Worm (Caenorhabditis elegans): ENCODE measurements around the gene M03A1.3.
A peak's percentile ranks its signal among the peaks of the same experiment; 100 is the strongest.

M03A1.3 gene

ce11 chrII:4566237-4566636 is 8.7 kb downstream of the M03A1.3 start:
- TF ChIP-seq nhr-28 (tag; optimal IDR thresholded peaks at IDR 0.05) (no peak), egl-5 (tag; optimal IDR thresholded peaks at IDR 0.05) (no peak), tbx-2 (tag; optimal IDR thresholded peaks at IDR 0.05) (no peak), nhr-25 (tag; optimal IDR thresholded peaks at IDR 0.05) (no peak), fos-1 (tag; optimal IDR thresholded peaks at IDR 0.05) (no peak), nhr-67 (tag; optimal IDR thresholded peaks at IDR 0.05) (no peak), skn-1 (tag; optimal IDR thresholded peaks at IDR 0.05) (no peak), jun-1 (tag; optimal IDR thresholded peaks at IDR 0.05) (no peak), unc-62 (GFP tag; optimal IDR thresholded peaks at IDR 0.05) (no peak), daf-12 (tag; optimal IDR thresholded peaks at IDR 0.05) (no peak), ZK546.5 (tag; optimal IDR thresholded peaks at IDR 0.05) (no peak)

ce11 chrII:4571112-4571511 is 13.5 kb downstream of the M03A1.3 start:
- TF ChIP-seq unc-39 (tag; optimal IDR thresholded peaks at IDR 0.05) (no peak), elt-1 (tag; optimal IDR thresholded peaks at IDR 0.05) (no peak), nhr-237 (tag; optimal IDR thresholded peaks at IDR 0.05) (no peak), nfya-1 (tag; optimal IDR thresholded peaks at IDR 0.05; ENCODE audit: insufficient read depth) (peak; percentile 8), nhr-43 (tag; optimal IDR thresholded peaks at IDR 0.05; ENCODE audit: poor library complexity, severe bottlenecking) (no peak), hmg-11 (tag; optimal IDR thresholded peaks at IDR 0.05) (peak; percentile 60), R02D3.7 (tag; optimal IDR thresholded peaks at IDR 0.05) (no peak), lin-39 (tag; optimal IDR thresholded peaks at IDR 0.05) (peak; percentile 18), ceh-82 (tag; optimal IDR thresholded peaks at IDR 0.05) (no peak)

DNA sequence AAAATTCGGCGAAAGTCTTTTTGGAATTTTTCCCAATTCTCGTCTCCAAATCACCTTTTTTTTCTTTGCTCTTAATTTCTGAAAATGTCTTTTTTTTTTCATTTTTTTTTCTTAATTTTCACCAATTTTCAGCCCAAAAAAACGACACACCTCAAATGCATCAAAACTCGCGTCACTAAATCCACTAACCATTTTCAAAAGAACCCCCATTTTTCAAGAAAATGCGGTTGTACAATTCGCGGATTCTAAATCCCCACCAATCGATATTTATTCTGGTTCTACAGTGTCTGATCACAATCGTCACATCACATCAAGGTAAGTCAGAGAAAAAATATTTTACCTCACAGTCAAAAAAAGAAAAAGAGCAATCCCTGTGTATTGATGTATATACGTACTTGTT is 14.3 kb downstream of the M03A1.3 start, which contains the start of gene vab-1:
Gene vab-1, plus strand, starts transcription at position 133 of the 400 bp plus-strand sequence.
- TF ChIP-seq lin-15B (tag; optimal IDR thresholded peaks at IDR 0.05) (no peak), mdl-1 (tag; optimal IDR thresholded peaks at IDR 0.05) (no peak), tbx-2 (tag; optimal IDR thresholded peaks at IDR 0.05) (no peak), pqm-1 (tag; optimal IDR thresholded peaks at IDR 0.05) (no peak), lin-39 (tag; optimal IDR thresholded peaks at IDR 0.05) (no peak), hmg-11 (tag; optimal IDR thresholded peaks at IDR 0.05) (no peak)

DNA sequence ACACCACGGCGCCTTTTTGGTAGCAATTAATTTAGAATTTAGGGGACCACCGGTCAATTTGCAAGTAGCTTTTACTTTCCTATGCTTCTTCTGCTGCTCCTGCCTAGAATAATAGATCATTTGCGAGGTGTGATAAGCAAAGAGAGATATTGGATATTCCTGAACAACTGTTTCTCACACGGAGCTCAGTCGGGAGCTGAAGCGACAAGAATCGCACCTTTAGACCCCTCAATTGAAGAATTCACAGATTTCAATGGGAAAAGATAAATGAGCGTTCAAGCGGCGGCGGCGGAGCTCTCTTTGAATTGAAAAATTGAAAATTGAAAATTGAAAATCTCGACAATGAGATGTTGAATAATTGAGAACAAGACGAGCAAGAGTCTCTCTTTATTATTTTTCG is 15.0 kb downstream of the M03A1.3 start:
- TF ChIP-seq ZK546.5 (tag; optimal IDR thresholded peaks at IDR 0.05) (no peak), daf-12 (tag; optimal IDR thresholded peaks at IDR 0.05) (no peak), jun-1 (tag; optimal IDR thresholded peaks at IDR 0.05) (no peak)

DNA sequence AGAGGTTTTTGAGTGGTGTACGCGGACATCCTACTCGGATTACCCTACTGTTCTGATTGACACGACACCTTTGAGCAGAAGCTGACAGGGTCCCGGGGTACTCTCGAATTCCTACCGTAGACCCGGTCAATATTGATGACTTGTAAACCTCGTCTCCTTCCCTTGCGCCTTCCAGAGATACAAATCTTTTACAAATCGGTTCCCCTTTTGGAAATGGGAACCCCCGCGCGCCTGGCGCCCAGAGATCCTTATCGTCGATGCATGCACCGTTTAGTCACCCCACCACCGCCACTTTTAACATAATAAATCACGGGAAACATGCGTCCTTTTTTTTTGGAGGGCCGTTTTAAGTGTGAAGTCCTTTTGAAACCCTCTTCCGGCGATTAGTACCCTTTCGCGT is 15.5 kb downstream of the M03A1.3 start:
- TF ChIP-seq elt-1 (tag; optimal IDR thresholded peaks at IDR 0.05) (peak; percentile 79), daf-12 (tag; optimal IDR thresholded peaks at IDR 0.05) (no peak), hmg-11 (tag; optimal IDR thresholded peaks at IDR 0.05) (no peak), jun-1 (tag; optimal IDR thresholded peaks at IDR 0.05) (no peak), unc-62 (GFP tag; optimal IDR thresholded peaks at IDR 0.05) (no peak), nhr-25 (tag; optimal IDR thresholded peaks at IDR 0.05) (peak; percentile 4)

DNA sequence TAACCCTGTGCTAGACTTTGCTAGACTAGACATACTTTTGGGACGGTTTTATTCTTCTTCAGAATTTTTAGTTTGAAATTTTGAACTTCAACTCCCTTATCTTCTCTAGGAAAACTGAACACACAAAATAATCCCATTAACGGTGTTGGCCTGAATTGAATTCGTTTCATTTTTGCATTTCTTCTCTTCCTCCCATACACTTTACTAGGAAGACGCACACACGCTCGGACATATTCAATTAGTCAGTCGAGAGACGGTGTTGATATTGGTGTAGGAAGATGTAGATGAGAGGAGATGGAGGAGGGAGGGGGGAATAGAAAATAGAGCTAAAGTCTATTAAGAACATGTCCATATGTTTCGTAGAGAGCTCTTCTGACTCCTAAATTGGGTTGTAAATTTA is 17.1 kb downstream of the M03A1.3 start:
- no peak for TF ChIP-seq fkh-10 (GFP tag; optimal IDR thresholded peaks at IDR 0.05)
- TF ChIP-seq fkh-2 (tag; optimal IDR thresholded peaks at IDR 0.05), result no peak
- no peak for TF ChIP-seq ceh-28 (tag; optimal IDR thresholded peaks at IDR 0.05)

DNA sequence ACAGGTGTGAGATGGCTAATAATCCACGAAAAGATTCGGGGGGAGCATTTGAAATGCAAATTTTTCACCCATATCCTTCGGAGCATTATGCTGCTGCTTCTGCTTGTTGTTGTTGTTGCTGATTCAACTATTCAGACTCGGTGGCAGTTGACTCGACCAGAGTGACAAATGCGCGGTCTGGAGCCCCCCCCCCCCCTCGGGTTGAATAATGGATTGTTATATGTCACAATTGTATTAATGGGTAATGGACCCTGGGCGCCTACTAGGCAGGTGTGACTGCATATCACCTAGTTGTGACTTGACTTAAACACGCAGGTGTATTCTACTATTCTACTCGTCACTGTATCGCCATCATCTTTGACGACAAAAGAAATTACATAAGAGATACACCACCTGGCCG is 18.0 kb downstream of the M03A1.3 start:
- TF ChIP-seq mdl-1 (tag; optimal IDR thresholded peaks at IDR 0.05) (no peak), ztf-11 (tag; optimal IDR thresholded peaks at IDR 0.05) (no peak), elt-2 (tag; optimal IDR thresholded peaks at IDR 0.05) (no peak), lsy-12 (tag; optimal IDR thresholded peaks at IDR 0.05) (peak; percentile 25), lin-39 (tag; optimal IDR thresholded peaks at IDR 0.05) (peak; percentile 79), nhr-43 (tag; optimal IDR thresholded peaks at IDR 0.05; ENCODE audit: poor library complexity, severe bottlenecking) (no peak), nhr-76 (tag; optimal IDR thresholded peaks at IDR 0.05) (no peak), fos-1 (tag; optimal IDR thresholded peaks at IDR 0.05) (no peak), elt-3 (tag; optimal IDR thresholded peaks at IDR 0.05) (no peak), skn-1 (tag; optimal IDR thresholded peaks at IDR 0.05) (no peak), nhr-28 (tag; optimal IDR thresholded peaks at IDR 0.05) (no peak), ceh-28 (tag; optimal IDR thresholded peaks at IDR 0.05) (no peak), fkh-2 (tag; optimal IDR thresholded peaks at IDR 0.05) (no peak)
